Fruit fly (Drosophila melanogaster) whole organism, pupa: ENCODE measurements around the gene Elys.

Source experiments
- CG13204 ChIP-seq: fragments of 200-800 bp; sonication (Bioruptor generic); optimal IDR thresholded peaks from 2 replicates; lab custom pipeline; 2018; ENCODE audit warnings: missing biosample characterization, mild to moderate bottlenecking, missing genetic modification characterization, moderate library complexity
- CG14655 ChIP-seq: fragments of 200-800 bp; sonication (Bioruptor generic); optimal IDR thresholded peaks from 3 replicates; lab custom pipeline; 2017; ENCODE audit warnings: mild to moderate bottlenecking, missing biosample characterization, missing genetic modification reagents, missing genetic modification characterization
- CG9948 ChIP-seq: fragments of 200-800 bp; sonication (Bioruptor generic); optimal IDR thresholded peaks from 2 replicates; lab custom pipeline; 2018; ENCODE audit warnings: missing biosample characterization, mild to moderate bottlenecking, missing genetic modification characterization, moderate library complexity
- D1 ChIP-seq: fragments of 200-800 bp; sonication (Bioruptor generic); optimal IDR thresholded peaks from 2 replicates; lab custom pipeline; 2018; ENCODE audit warnings: missing biosample characterization, mild to moderate bottlenecking, missing genetic modification characterization, moderate library complexity
- Snoo ChIP-seq: fragments of 200-800 bp; sonication (Bioruptor generic); optimal IDR thresholded peaks from 3 replicates; lab custom pipeline; 2017; ENCODE audit warnings: missing biosample characterization, mild to moderate bottlenecking, missing genetic modification characterization, inconsistent platforms

dm6 chrX:19631365-19631832 is 20.7 kb upstream of the Elys start:
- peak; percentile 81 for TF ChIP-seq CG13204 (GFP tag; lab: Kevin White, UChicago)
- no peak for TF ChIP-seq CG14655 (GFP tag; lab: Kevin White, UChicago)
- no peak for TF ChIP-seq CG9948
- TF ChIP-seq D1 (tag; lab: Kevin White, UChicago), result no peak
- TF ChIP-seq Snoo (tag; lab: Kevin White, UChicago), result no peak
